Worm (Caenorhabditis elegans): ENCODE results near the gene C17F4.7.

Gene C17F4.7

ce11 chrII:3262504-3262903 lies 16.7 kb upstream of the C17F4.7 start, which contains the start of gene F02E11.2:
TSS of gene F02E11.2 (plus strand) at chrII:3262804.
- TF ChIP-seq rpc-1 (optimal IDR thresholded peaks at IDR 0.05) (no peak), rpc-1 (tag; optimal IDR thresholded peaks at IDR 0.05) (peak; percentile 33), hlh-26 (GFP tag; conservative IDR thresholded peaks at IDR 0.05) (no peak)

- no peak for TF ChIP-seq nhr-27 (tag; optimal IDR thresholded peaks at IDR 0.05)
- TF ChIP-seq nfyb-1 (GFP tag; IDR thresholded peaks at IDR 0.05), result no peak
- no peak for TF ChIP-seq lsy-27 (tag; optimal IDR thresholded peaks at IDR 0.05; ENCODE audit: borderline replicate concordance, insufficient read depth)
- TF ChIP-seq lir-1 (GFP tag; conservative IDR thresholded peaks at IDR 0.05), result no peak
- no peak for TF ChIP-seq nhr-90 (tag; optimal IDR thresholded peaks at IDR 0.05)
- TF ChIP-seq mxl-1 (tag; optimal IDR thresholded peaks at IDR 0.05), result no peak
- TF ChIP-seq him-1 (tag; optimal IDR thresholded peaks at IDR 0.05), result no peak
- TF ChIP-seq madf-8 (GFP tag; conservative IDR thresholded peaks at IDR 0.05), result no peak
- no peak for TF ChIP-seq chd-7 (tag; optimal IDR thresholded peaks at IDR 0.05)
- TF ChIP-seq rec-8 (tag; optimal IDR thresholded peaks at IDR 0.05), result no peak
- no peak for TF ChIP-seq ztf-6 (GFP tag; IDR thresholded peaks at IDR 0.05)
- no peak for TF ChIP-seq F22D6.2 (tag; optimal IDR thresholded peaks at IDR 0.05)
- no peak for TF ChIP-seq hmg-1.2 (GFP tag; IDR thresholded peaks at IDR 0.05)
- no peak for TF ChIP-seq bed-1 (GFP tag; IDR thresholded peaks at IDR 0.05)
- no peak for TF ChIP-seq ztf-28 (GFP tag; IDR thresholded peaks at IDR 0.05)
- TF ChIP-seq F52B5.7 (tag; optimal IDR thresholded peaks at IDR 0.05), result no peak
- no peak for TF ChIP-seq madf-10 (tag; optimal IDR thresholded peaks at IDR 0.05)
- no peak for TF ChIP-seq lag-1 (GFP tag; IDR thresholded peaks at IDR 0.05)
Measured at ce11 chrII:3259254-3259653, 13.4 kb upstream of the C17F4.7 start, which contains the start of gene gcy-19. TSS of gene gcy-19 (minus strand) at chrII:3259354.

- no peak for TF ChIP-seq Y53G8AR.9 (GFP tag; conservative IDR thresholded peaks at IDR 0.05)
- no peak for TF ChIP-seq egl-44 (GFP tag; IDR thresholded peaks at IDR 0.05)
- no peak for TF ChIP-seq ztf-26 (tag; optimal IDR thresholded peaks at IDR 0.05)
- TF ChIP-seq snpc-1.1 (tag; optimal IDR thresholded peaks at IDR 0.05; ENCODE audit: insufficient read depth), result no peak
- TF ChIP-seq K11D2.4 (GFP tag; IDR thresholded peaks at IDR 0.05), result no peak
- no peak for TF ChIP-seq B0019.2 (GFP tag; conservative IDR thresholded peaks at IDR 0.05)
- TF ChIP-seq let-607 (tag; optimal IDR thresholded peaks at IDR 0.05), result no peak
- no peak for TF ChIP-seq tlf-1 (GFP tag; optimal IDR thresholded peaks at IDR 0.05)
- TF ChIP-seq ceh-58 (GFP tag; IDR thresholded peaks at IDR 0.05), result no peak
- no peak for TF ChIP-seq nhr-27 (tag; optimal IDR thresholded peaks at IDR 0.05)
- no peak for TF ChIP-seq F10E7.11 (tag; optimal IDR thresholded peaks at IDR 0.05)
- no peak for TF ChIP-seq atf-7 (tag; optimal IDR thresholded peaks at IDR 0.05)
- TF ChIP-seq ZK185.1 (tag; optimal IDR thresholded peaks at IDR 0.05; ENCODE audit: poor library complexity, severe bottlenecking), result no peak
Measured at ce11 chrII:3251782-3252181, 6.0 kb upstream of the C17F4.7 start.

- TF ChIP-seq zfh-2 (GFP tag; conservative IDR thresholded peaks at IDR 0.05), result peak; percentile 74
- TF ChIP-seq atf-7 (tag; optimal IDR thresholded peaks at IDR 0.05), result no peak
- no peak for TF ChIP-seq ceh-100 (GFP tag; IDR thresholded peaks at IDR 0.05)
- TF ChIP-seq madf-6 (GFP tag; IDR thresholded peaks at IDR 0.05), result no peak
Measured at ce11 chrII:3250195-3250594, 4.4 kb upstream of the C17F4.7 start.
